Fruit fly (Drosophila melanogaster) whole organism, prepupa: Measurements from ENCODE around the gene CG6094.
A peak's percentile ranks its signal among the peaks of the same experiment; 100 is the strongest.

Source experiments
- CG8119 ChIP-seq: fragments of 200-800 bp; sonication (Bioruptor generic); IDR thresholded peaks from 3 replicates; pipeline ENCODE4 v1.3.6; 2022; ENCODE audit warnings: missing biosample characterization, missing genetic modification characterization
- vri ChIP-seq: fragments of 200-800 bp; sonication (Bioruptor generic); optimal IDR thresholded peaks from 3 replicates; lab custom pipeline; 2016; ENCODE audit warnings: missing biosample characterization, mild to moderate bottlenecking, missing genetic modification characterization

DNA sequence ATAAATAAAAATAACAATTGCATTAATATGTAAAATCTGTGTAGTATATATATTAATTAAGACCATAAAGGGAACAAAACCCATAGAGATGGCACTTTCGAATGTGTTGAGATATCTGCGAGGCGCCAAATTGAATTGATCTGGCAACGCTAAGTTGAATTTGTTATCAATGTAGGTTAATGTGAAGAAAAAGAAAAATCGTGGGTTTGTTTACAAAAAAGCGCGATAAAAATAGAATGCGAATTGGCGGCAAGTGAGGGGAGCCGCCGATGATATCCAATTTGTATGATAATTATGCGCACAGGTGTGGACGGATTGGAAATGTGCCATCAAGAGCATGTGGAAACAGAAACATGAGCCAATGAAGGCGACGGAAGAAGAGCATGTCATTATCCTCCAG lies 27.0 kb upstream of the CG6094 start:
- TF ChIP-seq CG8119 (GFP tag; lab: Robert Waterston, UW) (peak; percentile 31; the same call in 1 of the 3 replicates), vri (no peak)
